Worm (Caenorhabditis elegans): ENCODE results near the gene F23A7.4.
"Not testable (repeated sequence)": the region's sequence is repeated elsewhere in the genome, so short reads cannot be mapped to it uniquely, and the experiment has no call there.

The F23A7.4 gene

DNA sequence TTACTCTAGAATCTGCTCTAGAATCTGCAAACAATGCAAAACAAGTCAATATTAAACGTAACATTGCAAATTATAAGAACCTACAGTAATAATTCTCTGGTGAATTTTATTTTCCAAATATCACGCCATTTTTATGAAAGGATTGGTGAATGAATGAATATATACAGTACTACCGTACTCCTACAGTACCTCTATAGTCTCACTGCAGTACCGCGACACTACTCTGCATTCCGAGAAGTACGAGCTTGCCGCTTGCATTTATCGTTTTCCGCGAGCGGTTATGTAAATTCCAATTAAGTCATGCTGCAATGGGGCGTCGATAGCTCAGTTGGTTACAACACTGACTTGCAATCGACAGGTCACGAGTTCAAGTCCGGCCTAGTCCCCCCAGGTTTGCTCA lies at the start of gene F23A7.4:
TSS of gene F23A7.4 (plus strand) at position 301 of the 400 bp plus-strand sequence.
- not testable (repeated sequence) for TF ChIP-seq ceh-20 (GFP tag; IDR thresholded peaks at IDR 0.05); nhr-111 (GFP tag; optimal IDR thresholded peaks at IDR 0.05); zfp-2 (tag; optimal IDR thresholded peaks at IDR 0.05)

DNA sequence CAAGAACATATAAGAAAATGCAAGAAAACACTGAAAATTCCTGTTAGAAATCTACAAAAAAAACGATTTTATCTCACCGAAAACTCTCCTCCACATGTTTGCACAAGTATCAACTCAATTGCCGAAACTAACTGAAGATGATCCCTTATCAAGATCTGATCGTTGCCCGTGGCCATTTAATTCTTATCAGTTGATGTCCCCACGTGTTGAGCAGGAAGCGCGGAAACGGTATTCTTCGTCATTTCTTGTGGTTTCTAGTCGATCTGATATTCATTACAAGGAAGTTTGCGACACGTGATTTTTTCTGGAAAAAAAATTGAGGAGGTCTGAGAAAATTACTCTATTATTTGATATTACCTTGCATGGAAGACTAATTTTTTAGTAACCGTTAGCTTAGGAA lies 49.0 kb upstream of the F23A7.4 start, which contains the start of gene F09C8.1:
TSS of gene F09C8.1 (minus strand) at position 123 of the 400 bp plus-strand sequence.
- TF ChIP-seq ceh-44 (GFP tag; IDR thresholded peaks at IDR 0.05) (no peak), dve-1 (tag; optimal IDR thresholded peaks at IDR 0.05; ENCODE audit: insufficient read depth) (peak; percentile 75), lin-13 (GFP tag; optimal IDR thresholded peaks at IDR 0.05) (no peak), nhr-28 (tag; optimal IDR thresholded peaks at IDR 0.05) (peak; percentile 73), mdl-1 (tag; optimal IDR thresholded peaks at IDR 0.05) (peak in 1 of 2 experiments; percentile 86), unc-62 (GFP tag; optimal IDR thresholded peaks at IDR 0.05 in 1 of 2) (peak in 1 of 2 experiments; percentile 2), unc-62 (tag; optimal IDR thresholded peaks at IDR 0.05) (no peak), F37D6.2 (tag; optimal IDR thresholded peaks at IDR 0.05) (no peak), mxl-3 (GFP tag; optimal IDR thresholded peaks at IDR 0.05) (peak; percentile 84), nhr-102 (tag; optimal IDR thresholded peaks at IDR 0.05) (no peak), unc-39 (tag; optimal IDR thresholded peaks at IDR 0.05) (no peak), F49E8.2 (tag; optimal IDR thresholded peaks at IDR 0.05; ENCODE audit: borderline replicate concordance) (no peak), jun-1 (tag; optimal IDR thresholded peaks at IDR 0.05) (no peak), daf-16 (GFP tag; optimal IDR thresholded peaks at IDR 0.05) (no peak), daf-16 (tag; optimal IDR thresholded peaks at IDR 0.05) (peak; percentile 43), arid-1 (GFP tag; conservative IDR thresholded peaks at IDR 0.05) (no peak), nhr-77 (tag; optimal IDR thresholded peaks at IDR 0.05) (peak; percentile 86), aha-1 (tag) (no peak), pqm-1 (tag; optimal IDR thresholded peaks at IDR 0.05) (peak; percentile 59), lin-1 (GFP tag; IDR thresholded peaks at IDR 0.05) (0 out of 2 replicates have a peak, but pooled peaks have one; percentile 34), hlh-30 (tag; optimal IDR thresholded peaks at IDR 0.05; ENCODE audit: insufficient read depth) (peak; percentile 23), lin-15B (tag; optimal IDR thresholded peaks at IDR 0.05) (no peak), hlh-11 (tag; optimal IDR thresholded peaks at IDR 0.05) (peak; percentile 51), lsy-2 (tag; optimal IDR thresholded peaks at IDR 0.05) (no peak), dmd-6 (GFP tag; IDR thresholded peaks at IDR 0.05) (peak; percentile 92)

DNA sequence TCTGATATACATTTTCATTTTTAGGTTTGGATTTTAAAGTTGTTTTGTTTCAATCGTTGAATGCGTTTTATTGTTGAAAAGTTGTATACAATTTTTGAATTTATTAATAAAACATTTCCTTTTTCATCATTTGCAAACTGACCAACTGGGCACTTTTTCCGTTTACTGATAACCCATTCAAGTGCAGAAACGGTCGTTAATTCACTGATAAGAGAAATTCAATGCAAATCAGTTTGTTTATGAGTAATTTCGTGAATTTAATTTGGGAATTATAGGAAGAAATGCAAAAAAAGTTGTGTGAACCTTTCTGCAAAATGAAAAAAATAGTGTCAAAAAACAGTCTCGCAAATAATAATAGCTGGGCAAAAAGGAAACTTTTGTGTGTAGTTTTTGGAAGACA lies 45.9 kb upstream of the F23A7.4 start:
- TF ChIP-seq pqm-1 (tag; optimal IDR thresholded peaks at IDR 0.05) (peak; percentile 90), aha-1 (tag) (no peak), dmd-6 (GFP tag; IDR thresholded peaks at IDR 0.05) (peak; percentile 32), lin-1 (GFP tag; IDR thresholded peaks at IDR 0.05) (no peak), php-3 (GFP tag; IDR thresholded peaks at IDR 0.05) (peak; percentile 54; the same call in 1 of the 2 replicates), nhr-28 (tag; optimal IDR thresholded peaks at IDR 0.05) (peak; percentile 74), nhr-77 (tag; optimal IDR thresholded peaks at IDR 0.05) (peak; percentile 2), daf-16 (GFP tag; optimal IDR thresholded peaks at IDR 0.05) (no peak), daf-16 (tag; optimal IDR thresholded peaks at IDR 0.05) (peak; percentile 52)

DNA sequence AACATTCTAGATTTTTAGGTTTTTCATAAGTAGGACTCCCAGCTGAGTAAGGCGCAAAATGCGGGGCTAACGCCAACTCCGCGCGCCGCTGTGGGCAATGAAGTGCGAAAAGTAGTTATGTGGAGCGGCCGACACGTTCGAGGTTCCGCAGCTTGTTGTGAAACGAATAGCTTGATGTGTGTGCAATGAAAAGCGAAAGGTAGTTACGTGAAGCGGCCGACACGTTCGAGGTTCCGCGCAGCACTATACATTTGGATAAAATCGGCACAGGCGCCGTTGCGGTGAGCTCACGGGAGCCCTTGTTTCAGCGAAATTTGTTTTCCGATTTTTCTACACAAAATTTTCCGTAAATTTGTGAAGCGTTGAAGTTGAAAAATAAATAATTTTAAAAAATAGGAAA lies 45.4 kb upstream of the F23A7.4 start:
- TF ChIP-seq ceh-20 (GFP tag; IDR thresholded peaks at IDR 0.05) (no peak), hif-1 (tag; optimal IDR thresholded peaks at IDR 0.05) (no peak), ctbp-1 (GFP tag; IDR thresholded peaks at IDR 0.05) (no peak), madf-5 (GFP tag; IDR thresholded peaks at IDR 0.05) (no peak), mdl-1 (tag; optimal IDR thresholded peaks at IDR 0.05) (no peak), Y105C5A.15 (GFP tag; IDR thresholded peaks at IDR 0.05) (0 out of 2 replicates have a peak, but pooled peaks have one; percentile 8), snpc-1.2 (GFP tag; IDR thresholded peaks at IDR 0.05) (no peak; the same call in 1 of the 2 replicates)

All from whole organism, L4 larva.